Worm (Caenorhabditis elegans) whole organism, L2 larva: Measurements from ENCODE around the gene mpst-2.

Experiments
- C34F6.9 ChIP-seq: fragments of 150-350 bp; optimal IDR thresholded peaks from 2 replicates; lab custom pipeline; 2014; ENCODE audit warnings: missing biosample characterization, missing genetic modification characterization
- F13H6.1 ChIP-seq: sonication (generic microtip); optimal IDR thresholded peaks from 2 replicates; lab custom pipeline; 2016; ENCODE audit warnings: missing genetic modification characterization, missing compliant biosample characterization
- R02D3.7 ChIP-seq: fragments of 150-350 bp; optimal IDR thresholded peaks from 2 replicates; lab custom pipeline; 2014; ENCODE audit warnings: missing biosample characterization, missing genetic modification characterization
- Y55F3AM.14 ChIP-seq: fragments of 200-800 bp; sonication (Bioruptor generic); optimal IDR thresholded peaks from 2 replicates; lab custom pipeline; 2018; ENCODE audit warnings: mild to moderate bottlenecking, missing genetic modification characterization, missing compliant biosample characterization
- ZK546.5 ChIP-seq: sonication (generic microtip); optimal IDR thresholded peaks from 2 replicates; lab custom pipeline; 2017; ENCODE audit warnings: missing biosample characterization, missing genetic modification characterization
- alr-1 ChIP-seq: fragments of 150-350 bp; optimal IDR thresholded peaks from 2 replicates; lab custom pipeline; 2014; ENCODE audit warnings: missing biosample characterization, missing genetic modification characterization
- aly-2 ChIP-seq: fragments of 150-350 bp; optimal IDR thresholded peaks from 2 replicates; lab custom pipeline; 2014; ENCODE audit warnings: missing biosample characterization, missing genetic modification characterization
- ama-1 ChIP-seq: fragments of 150-350 bp; optimal IDR thresholded peaks from 2 replicates; lab custom pipeline; 2018; ENCODE audit warnings: inconsistent platforms
- blmp-1 ChIP-seq: sonication (generic microtip); optimal IDR thresholded peaks from 2 replicates; lab custom pipeline; 2017; ENCODE audit warnings: missing genetic modification characterization, mild to moderate bottlenecking, missing compliant biosample characterization, antibody characterized with exemption, moderate library complexity; ENCODE audit not compliant: insufficient read depth
- ceh-16 ChIP-seq: fragments of 150-350 bp; optimal IDR thresholded peaks from 2 replicates; lab custom pipeline; 2014; ENCODE audit warnings: missing biosample characterization, missing genetic modification characterization
- ceh-82 ChIP-seq: fragments of 150-350 bp; optimal IDR thresholded peaks from 2 replicates; lab custom pipeline; 2014; ENCODE audit warnings: missing biosample characterization, missing genetic modification characterization
- crh-2 ChIP-seq: sonication (generic microtip); optimal IDR thresholded peaks from 2 replicates; lab custom pipeline; 2017; ENCODE audit warnings: missing biosample characterization, missing genetic modification characterization
- dmd-4 ChIP-seq: sonication (generic microtip); optimal IDR thresholded peaks from 2 replicates; lab custom pipeline; 2017; ENCODE audit warnings: missing biosample characterization, missing genetic modification characterization
- egl-27 ChIP-seq: sonication (generic microtip); optimal IDR thresholded peaks from 3 replicates; lab custom pipeline; 2017; ENCODE audit warnings: missing biosample characterization, missing genetic modification reagents, missing genetic modification characterization
- elt-1 ChIP-seq: fragments of 150-350 bp; optimal IDR thresholded peaks from 2 replicates; lab custom pipeline; 2014; ENCODE audit warnings: missing biosample characterization, missing genetic modification characterization
- elt-3 ChIP-seq: sonication (generic microtip); optimal IDR thresholded peaks from 2 replicates; lab custom pipeline; 2017; ENCODE audit warnings: missing biosample characterization, missing genetic modification characterization
- fos-1 ChIP-seq: fragments of 150-350 bp; optimal IDR thresholded peaks from 2 replicates; lab custom pipeline; 2014; ENCODE audit warnings: missing biosample characterization, missing genetic modification characterization
- gmeb-1 ChIP-seq: fragments of 150-350 bp; optimal IDR thresholded peaks from 2 replicates; lab custom pipeline; 2014; ENCODE audit warnings: missing biosample characterization, missing genetic modification characterization
- lin-13 ChIP-seq: fragments of 150-350 bp; optimal IDR thresholded peaks from 2 replicates; lab custom pipeline; 2014; ENCODE audit warnings: missing biosample characterization, missing genetic modification reagents, missing genetic modification characterization
- lin-39 ChIP-seq: fragments of 150-350 bp; optimal IDR thresholded peaks from 2 replicates; lab custom pipeline; 2014; ENCODE audit warnings: missing biosample characterization, missing genetic modification reagents, missing genetic modification characterization
- lsy-2 ChIP-seq, 2 experiments: fragments of 150-350 bp in 1 of 2; sonication (generic microtip) in 1 of 2; optimal IDR thresholded peaks; 2 replicates each; lab custom pipeline; 2014 to 2017; ENCODE audit warnings: missing biosample characterization in 2 of 2, missing genetic modification characterization in 2 of 2
- mab-5 ChIP-seq: fragments of 150-350 bp; optimal IDR thresholded peaks from 2 replicates; lab custom pipeline; 2014; ENCODE audit warnings: missing biosample characterization, missing genetic modification characterization
- mbf-1 ChIP-seq: sonication (generic microtip); optimal IDR thresholded peaks from 2 replicates; lab custom pipeline; 2017; ENCODE audit warnings: missing biosample characterization, missing genetic modification characterization
- mdl-1 ChIP-seq, 2 experiments: fragments of 150-350 bp in 1 of 2; sonication (generic microtip) in 1 of 2; optimal IDR thresholded peaks; 2 replicates each; lab custom pipeline; 2017; ENCODE audit warnings: missing biosample characterization in 2 of 2, missing genetic modification characterization in 2 of 2
- nhr-10 ChIP-seq: sonication (generic microtip); optimal IDR thresholded peaks from 2 replicates; lab custom pipeline; 2017; ENCODE audit warnings: missing biosample characterization, missing genetic modification characterization
- nhr-12 ChIP-seq: fragments of 150-350 bp; optimal IDR thresholded peaks from 2 replicates; lab custom pipeline; 2014; ENCODE audit warnings: missing biosample characterization, missing genetic modification characterization
- nhr-129 ChIP-seq: fragments of 150-350 bp; optimal IDR thresholded peaks from 2 replicates; lab custom pipeline; 2014; ENCODE audit warnings: missing biosample characterization, missing genetic modification characterization
- nhr-23 ChIP-seq: fragments of 150-350 bp; optimal IDR thresholded peaks from 2 replicates; lab custom pipeline; 2014; ENCODE audit warnings: missing biosample characterization, missing genetic modification reagents, missing genetic modification characterization
- nhr-237 ChIP-seq: fragments of 150-350 bp; optimal IDR thresholded peaks from 2 replicates; lab custom pipeline; 2014; ENCODE audit warnings: missing biosample characterization, missing genetic modification characterization
- nhr-25 ChIP-seq: fragments of 150-350 bp; sonication (generic microtip); optimal IDR thresholded peaks from 3 replicates; lab custom pipeline; 2014; ENCODE audit warnings: missing biosample characterization, missing genetic modification characterization
- nhr-77 ChIP-seq: fragments of 150-350 bp; optimal IDR thresholded peaks from 2 replicates; lab custom pipeline; 2014; ENCODE audit warnings: missing biosample characterization, missing genetic modification characterization
- peb-1 ChIP-seq: fragments of 150-350 bp; optimal IDR thresholded peaks from 2 replicates; lab custom pipeline; 2014; ENCODE audit warnings: missing biosample characterization, missing genetic modification characterization
- skn-1 ChIP-seq: sonication (generic microtip); optimal IDR thresholded peaks from 2 replicates; lab custom pipeline; 2017; ENCODE audit warnings: missing biosample characterization, missing genetic modification characterization
- sma-3 ChIP-seq: sonication (generic microtip); optimal IDR thresholded peaks from 2 replicates; lab custom pipeline; 2016; ENCODE audit warnings: missing genetic modification reagents, missing genetic modification characterization, missing compliant biosample characterization
- sma-9 ChIP-seq, 2 experiments: fragments of 150-350 bp in 1 of 2; sonication (generic microtip) in 1 of 2; optimal IDR thresholded peaks; 2 replicates each; lab custom pipeline; 2014 to 2016; ENCODE audit warnings: missing genetic modification characterization in 2 of 2, mild to moderate bottlenecking in 1 of 2, missing biosample characterization in 1 of 2, missing compliant biosample characterization in 1 of 2, missing genetic modification reagents in 1 of 2, moderate library complexity in 1 of 2
- snpc-4 ChIP-seq: fragments of 150-350 bp; optimal IDR thresholded peaks from 2 replicates; lab custom pipeline; 2014; ENCODE audit warnings: missing biosample characterization, missing genetic modification characterization
- unc-55 ChIP-seq: fragments of 150-350 bp; sonication (generic microtip); optimal IDR thresholded peaks from 3 replicates; lab custom pipeline; 2014; ENCODE audit warnings: missing biosample characterization, missing genetic modification reagents, missing genetic modification characterization
- ztf-1 ChIP-seq: fragments of 200-800 bp; sonication (Bioruptor generic); conservative IDR thresholded peaks from 2 replicates; pipeline ENCODE4 v1.3.6; 2022; ENCODE audit warnings: missing genetic modification characterization, missing compliant biosample characterization
- ztf-4 ChIP-seq: fragments of 150-350 bp; optimal IDR thresholded peaks from 2 replicates; lab custom pipeline; 2014; ENCODE audit warnings: missing biosample characterization, missing genetic modification characterization

The mpst-2 gene

DNA sequence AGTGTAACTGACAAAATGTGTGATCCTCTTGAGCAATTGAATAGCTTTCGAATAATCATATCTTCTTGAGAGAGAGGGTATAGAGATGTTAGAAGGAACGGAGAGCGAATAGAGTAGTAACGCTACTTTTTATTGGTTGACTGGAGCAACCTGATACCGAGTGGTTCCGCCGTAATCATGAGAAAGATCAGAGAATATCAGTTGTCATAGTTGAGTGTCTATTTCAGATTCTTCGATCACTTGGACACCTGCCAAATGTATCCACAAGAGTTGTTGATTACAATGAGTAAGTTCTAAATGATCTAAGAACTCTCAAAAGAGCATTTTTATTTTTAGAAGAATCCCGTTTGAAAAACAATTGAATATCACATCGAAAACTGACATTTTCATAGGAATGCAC is 17.5 kb upstream of the mpst-2 start:
- TF ChIP-seq crh-2 (tag; lab: Kevin White, UChicago), result no peak
- no peak for TF ChIP-seq nhr-23
- TF ChIP-seq elt-3, result no peak
- TF ChIP-seq sma-9 (GFP tag; optimal IDR thresholded peaks at IDR 0.05; lab: Kevin White, UChicago), result no peak
- no peak for TF ChIP-seq sma-9 (tag; optimal IDR thresholded peaks at IDR 0.05; lab: Kevin White, UChicago)
- TF ChIP-seq skn-1 (tag; lab: Kevin White, UChicago), result no peak
- TF ChIP-seq Y55F3AM.14 (GFP tag; lab: Kevin White, UChicago), result no peak
- TF ChIP-seq fos-1 (tag; lab: Kevin White, UChicago), result no peak
- TF ChIP-seq ceh-82 (tag; lab: Kevin White, UChicago), result no peak
- no peak for TF ChIP-seq egl-27 (tag; lab: Kevin White, UChicago)
- no peak for TF ChIP-seq sma-3 (GFP tag; lab: Kevin White, UChicago)
- TF ChIP-seq elt-1, result no peak
- TF ChIP-seq mab-5 (tag; lab: Kevin White, UChicago), result no peak
- TF ChIP-seq ztf-1 (GFP tag; lab: Robert Waterston, UW), result no peak
- no peak for TF ChIP-seq mbf-1 (tag; lab: Kevin White, UChicago)
- no peak for TF ChIP-seq alr-1
- TF ChIP-seq nhr-10 (tag; lab: Kevin White, UChicago), result no peak
- TF ChIP-seq nhr-129 (tag; lab: Kevin White, UChicago), result no peak
- TF ChIP-seq, all 48 proteins: peak for 0

ce11 chrV:14909331-14909835 is 16.1 kb upstream of the mpst-2 start, which contains the start of gene H12D21.9:
H12D21.9 (minus strand) TSS chrV:14909478.
- TF ChIP-seq C34F6.9 (tag; lab: Kevin White, UChicago), result peak; percentile 2
- TF ChIP-seq sma-3 (GFP tag; lab: Kevin White, UChicago), result no peak

DNA sequence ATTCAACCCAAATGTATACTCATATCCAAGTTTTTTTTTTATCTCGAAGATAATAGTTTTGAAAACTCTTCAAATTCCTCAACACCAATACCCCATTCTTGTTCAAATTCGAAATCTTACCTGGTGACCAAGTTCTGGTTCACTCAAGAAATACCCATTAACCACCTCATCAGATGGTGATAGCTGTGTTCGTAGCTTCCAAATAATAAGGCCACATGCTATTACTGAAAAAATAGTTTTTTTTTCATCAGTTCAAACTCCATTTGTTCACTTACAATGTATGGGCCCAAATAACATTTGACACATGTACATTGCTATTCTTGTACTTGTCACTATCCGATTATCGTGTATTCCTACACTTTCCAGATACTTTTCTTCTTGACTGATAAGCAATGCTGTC is 14.2 kb upstream of the mpst-2 start:
- no peak for TF ChIP-seq mab-5 (tag; lab: Kevin White, UChicago)
- no peak for TF ChIP-seq F13H6.1 (tag; lab: Kevin White, UChicago)
- TF ChIP-seq elt-3, result no peak
- no peak for TF ChIP-seq aly-2 (tag; lab: Kevin White, UChicago)
- no peak for TF ChIP-seq mdl-1 (tag; optimal IDR thresholded peaks at IDR 0.05; lab: Kevin White, UChicago)
- TF ChIP-seq, all 48 proteins: peak for 0

- TF ChIP-seq lin-13 (GFP tag; lab: Kevin White, UChicago) (no peak), nhr-23 (no peak), lin-39 (no peak), aly-2 (tag; lab: Kevin White, UChicago) (no peak), R02D3.7 (tag; lab: Kevin White, UChicago) (no peak), mbf-1 (tag; lab: Kevin White, UChicago) (no peak), crh-2 (tag; lab: Kevin White, UChicago) (no peak), Y55F3AM.14 (GFP tag; lab: Kevin White, UChicago) (no peak), snpc-4 (tag; lab: Kevin White, UChicago) (no peak), ztf-4 (no peak), peb-1 (tag; lab: Kevin White, UChicago) (no peak), dmd-4 (tag; lab: Kevin White, UChicago) (no peak), ZK546.5 (tag; lab: Kevin White, UChicago) (no peak), gmeb-1 (tag; lab: Kevin White, UChicago) (no peak), egl-27 (tag; lab: Kevin White, UChicago) (no peak), sma-3 (GFP tag; lab: Kevin White, UChicago) (no peak), elt-3 (no peak), ama-1 (lab: Kevin White, UChicago) (no peak), fos-1 (tag; lab: Kevin White, UChicago) (no peak)
Measured at ce11 chrV:14900905-14901304, 7.7 kb upstream of the mpst-2 start.

DNA sequence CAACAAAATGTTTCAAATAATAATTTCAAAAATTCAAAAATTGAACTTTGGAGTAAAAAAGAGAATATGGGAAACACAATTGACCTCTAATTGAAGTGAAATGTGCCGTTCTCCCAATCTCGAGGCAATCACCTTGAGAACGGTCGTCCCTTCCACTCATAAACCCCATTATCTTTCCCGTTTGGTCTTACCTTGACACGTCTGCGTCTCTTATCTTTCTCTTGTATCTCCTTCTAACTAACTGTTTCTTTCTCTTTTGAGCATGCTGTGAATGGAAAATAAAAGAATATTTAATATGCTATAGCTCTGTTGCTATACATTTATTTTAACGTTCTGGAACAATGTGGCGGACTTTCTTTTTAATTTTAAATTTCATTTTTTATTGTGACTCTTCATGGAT is 6.3 kb upstream of the mpst-2 start, which contains the start of gene H12D21.10:
H12D21.10 (plus strand) TSS at position 260 of the 400 bp plus-strand sequence.
- TF ChIP-seq nhr-237 (tag; lab: Kevin White, UChicago) (no peak), mab-5 (tag; lab: Kevin White, UChicago) (no peak), blmp-1 (no peak), lsy-2 (tag; optimal IDR thresholded peaks at IDR 0.05; lab: Kevin White, UChicago) (no peak), aly-2 (tag; lab: Kevin White, UChicago) (no peak), nhr-23 (no peak), egl-27 (tag; lab: Kevin White, UChicago) (no peak), unc-55 (no peak), ceh-16 (tag; lab: Kevin White, UChicago) (no peak), ama-1 (lab: Kevin White, UChicago) (no peak), nhr-12 (tag; lab: Kevin White, UChicago) (no peak), lin-13 (GFP tag; lab: Kevin White, UChicago) (no peak), mdl-1 (tag; optimal IDR thresholded peaks at IDR 0.05; lab: Kevin White, UChicago) (no peak), sma-9 (GFP tag; optimal IDR thresholded peaks at IDR 0.05; lab: Kevin White, UChicago) (no peak), sma-9 (tag; optimal IDR thresholded peaks at IDR 0.05; lab: Kevin White, UChicago) (no peak), lin-39 (no peak), nhr-25 (tag; lab: Kevin White, UChicago) (no peak), mbf-1 (tag; lab: Kevin White, UChicago) (no peak), nhr-77 (tag; lab: Kevin White, UChicago) (no peak)
